Worm (Caenorhabditis elegans) whole organism, young adult: ENCODE measurements around the gene vps-52.

ENCODE experiments used
- B0336.3 ChIP-seq: fragments of 200-800 bp; sonication (Bioruptor generic); IDR thresholded peaks from 2 replicates; pipeline ENCODE4 v1.3.6; 2022; ENCODE audit warnings: missing genetic modification characterization, missing compliant biosample characterization
- F10E7.11 ChIP-seq: sonication (generic microtip); optimal IDR thresholded peaks from 2 replicates; lab custom pipeline; 2017; ENCODE audit warnings: mild to moderate bottlenecking, missing genetic modification characterization, moderate library complexity, missing compliant biosample characterization
- F23B12.7 ChIP-seq: sonication (generic microtip); optimal IDR thresholded peaks from 2 replicates; lab custom pipeline; 2017; ENCODE audit warnings: missing genetic modification characterization, mild to moderate bottlenecking, missing compliant biosample characterization, antibody characterized with exemption, moderate library complexity; ENCODE audit not compliant: insufficient read depth
- F33H1.4 ChIP-seq: fragments of 200-800 bp; sonication (Bioruptor generic); IDR thresholded peaks from 2 replicates; pipeline ENCODE4 v1.3.6; 2022; ENCODE audit warnings: missing genetic modification reagents, missing genetic modification characterization, missing compliant biosample characterization
- Y53F4B.3 ChIP-seq: fragments of 200-800 bp; sonication (Bioruptor generic); IDR thresholded peaks from 2 replicates; pipeline ENCODE4 v1.3.6; 2022; ENCODE audit warnings: missing genetic modification reagents, missing genetic modification characterization, missing compliant biosample characterization
- Y53G8AR.9 ChIP-seq: fragments of 200-800 bp; sonication (Bioruptor generic); conservative IDR thresholded peaks from 2 replicates; pipeline ENCODE4 v1.3.6; 2022; ENCODE audit warnings: missing genetic modification reagents, missing genetic modification characterization, missing compliant biosample characterization
- Y95B8A.8 ChIP-seq: fragments of 200-800 bp; sonication (Bioruptor generic); IDR thresholded peaks from 2 replicates; pipeline ENCODE4 v1.3.6; 2022; ENCODE audit warnings: missing genetic modification reagents, missing genetic modification characterization, missing compliant biosample characterization
- ZK185.1 ChIP-seq: sonication (generic microtip); optimal IDR thresholded peaks from 2 replicates; lab custom pipeline; 2016; ENCODE audit warnings: mild to moderate bottlenecking, missing genetic modification characterization, missing compliant biosample characterization; ENCODE audit not compliant: poor library complexity, severe bottlenecking
- akir-1 ChIP-seq: fragments of 200-800 bp; sonication (Bioruptor generic); optimal IDR thresholded peaks from 2 replicates; lab custom pipeline; 2018; ENCODE audit warnings: mild to moderate bottlenecking, missing genetic modification characterization, moderate library complexity, missing compliant biosample characterization
- attf-6 ChIP-seq: fragments of 200-800 bp; sonication (Bioruptor generic); IDR thresholded peaks from 2 replicates; pipeline ENCODE4 v1.3.6; 2022; ENCODE audit warnings: missing genetic modification reagents, missing genetic modification characterization, missing compliant biosample characterization
- cebp-1 ChIP-seq, 2 experiments: fragments of 200-800 bp in 1 of 2; sonication (Bioruptor generic) in 1 of 2; sonication (generic microtip) in 1 of 2; IDR thresholded peaks in 1 of 2; optimal IDR thresholded peaks in 1 of 2; 2 replicates each; pipeline versions ENCODE4 v1.3.6 to Lab custom; 2017 to 2022; ENCODE audit warnings: missing compliant biosample characterization in 2 of 2, missing genetic modification characterization in 2 of 2, mild to moderate bottlenecking in 1 of 2, missing genetic modification reagents in 1 of 2, moderate library complexity in 1 of 2
- cebp-2 ChIP-seq: fragments of 200-800 bp; sonication (Bioruptor generic); IDR thresholded peaks from 2 replicates; pipeline ENCODE4 v1.3.6; 2022; ENCODE audit warnings: missing genetic modification characterization, missing compliant biosample characterization
- ceh-100 ChIP-seq: fragments of 200-800 bp; sonication (Bioruptor generic); IDR thresholded peaks from 2 replicates; pipeline ENCODE4 v1.3.6; 2022; ENCODE audit warnings: missing genetic modification reagents, missing genetic modification characterization, missing compliant biosample characterization
- ceh-58 ChIP-seq: fragments of 200-800 bp; sonication (Bioruptor generic); IDR thresholded peaks from 2 replicates; pipeline ENCODE4 v1.3.6; 2022; ENCODE audit warnings: missing genetic modification characterization, missing compliant biosample characterization
- ceh-79 ChIP-seq: sonication (generic microtip); optimal IDR thresholded peaks from 2 replicates; lab custom pipeline; 2017; ENCODE audit warnings: mild to moderate bottlenecking, missing genetic modification characterization, missing compliant biosample characterization
- ceh-91 ChIP-seq: fragments of 200-800 bp; sonication (Bioruptor generic); IDR thresholded peaks from 2 replicates; pipeline ENCODE4 v1.3.6; 2022; ENCODE audit warnings: missing genetic modification reagents, missing genetic modification characterization, missing compliant biosample characterization
- chd-7 ChIP-seq: sonication (generic microtip); optimal IDR thresholded peaks from 2 replicates; lab custom pipeline; 2016; ENCODE audit warnings: mild to moderate bottlenecking, missing genetic modification characterization, moderate library complexity, missing compliant biosample characterization
- die-1 ChIP-seq: sonication (generic microtip); optimal IDR thresholded peaks from 2 replicates; lab custom pipeline; 2016; ENCODE audit warnings: missing genotype, mild to moderate bottlenecking, missing genetic modification characterization, missing compliant biosample characterization
- dpff-1 ChIP-seq: sonication (generic microtip); optimal IDR thresholded peaks from 2 replicates; lab custom pipeline; 2017; ENCODE audit warnings: mild to moderate bottlenecking, missing genetic modification characterization, missing compliant biosample characterization
- egl-18 ChIP-seq: fragments of 200-800 bp; sonication (Bioruptor generic); IDR thresholded peaks from 2 replicates; pipeline ENCODE4 v1.3.6; 2022; ENCODE audit warnings: missing genetic modification reagents, missing genetic modification characterization, missing compliant biosample characterization
- egrh-3 ChIP-seq: fragments of 200-800 bp; sonication (Bioruptor generic); IDR thresholded peaks from 2 replicates; pipeline ENCODE4 v1.3.6; 2022; ENCODE audit warnings: missing genetic modification reagents, missing genetic modification characterization, missing compliant biosample characterization
- gei-17 ChIP-seq: fragments of 200-800 bp; sonication (Bioruptor generic); optimal IDR thresholded peaks from 2 replicates; lab custom pipeline; 2018; ENCODE audit warnings: mild to moderate bottlenecking, missing genetic modification characterization, missing compliant biosample characterization
- hrde-1 ChIP-seq: sonication (generic microtip); optimal IDR thresholded peaks from 2 replicates; lab custom pipeline; 2016; ENCODE audit warnings: missing genetic modification characterization, mild to moderate bottlenecking, missing compliant biosample characterization, moderate library complexity, missing genotype, missing genetic modification reagents, borderline replicate concordance
- let-526 ChIP-seq: fragments of 200-800 bp; sonication (Bioruptor generic); IDR thresholded peaks from 2 replicates; pipeline ENCODE4 v1.3.6; 2022; ENCODE audit warnings: missing genetic modification reagents, missing genetic modification characterization, missing compliant biosample characterization
- lin-54 ChIP-seq: fragments of 200-800 bp; sonication (Bioruptor generic); optimal IDR thresholded peaks from 2 replicates; lab custom pipeline; 2018; ENCODE audit warnings: mild to moderate bottlenecking, missing genetic modification characterization, missing compliant biosample characterization
- lir-1 ChIP-seq: fragments of 200-800 bp; sonication (Bioruptor generic); conservative IDR thresholded peaks from 2 replicates; pipeline ENCODE4 v1.3.6; 2022; ENCODE audit warnings: missing genetic modification reagents, missing genetic modification characterization, missing compliant biosample characterization
- lsy-27 ChIP-seq: sonication (generic microtip); optimal IDR thresholded peaks from 2 replicates; lab custom pipeline; 2017; ENCODE audit warnings: missing genetic modification characterization, mild to moderate bottlenecking, missing compliant biosample characterization, antibody characterized with exemption, missing genotype, borderline replicate concordance; ENCODE audit not compliant: insufficient read depth
- madf-3 ChIP-seq: fragments of 200-800 bp; sonication (Bioruptor generic); IDR thresholded peaks from 2 replicates; pipeline ENCODE4 v1.3.6; 2022; ENCODE audit warnings: missing genetic modification reagents, missing genetic modification characterization, missing compliant biosample characterization
- mcd-1 ChIP-seq: fragments of 200-800 bp; sonication (Bioruptor generic); IDR thresholded peaks from 2 replicates; pipeline ENCODE4 v1.3.6; 2022; ENCODE audit warnings: missing genetic modification reagents, missing genetic modification characterization, missing compliant biosample characterization
- mes-4 ChIP-seq: sonication (generic microtip); optimal IDR thresholded peaks from 2 replicates; lab custom pipeline; 2016; ENCODE audit warnings: missing genotype, missing genetic modification characterization, missing compliant biosample characterization
- nhr-179 ChIP-seq: sonication (generic microtip); optimal IDR thresholded peaks from 2 replicates; lab custom pipeline; 2016; ENCODE audit warnings: mild to moderate bottlenecking, missing genetic modification characterization, missing compliant biosample characterization
- nhr-90 ChIP-seq: sonication (generic microtip); optimal IDR thresholded peaks from 2 replicates; lab custom pipeline; 2016; ENCODE audit warnings: missing genotype, mild to moderate bottlenecking, missing genetic modification characterization, missing compliant biosample characterization
- rcor-1 ChIP-seq: fragments of 200-800 bp; sonication (Bioruptor generic); IDR thresholded peaks from 2 replicates; pipeline ENCODE4 v1.3.6; 2022; ENCODE audit warnings: missing genetic modification reagents, missing genetic modification characterization, missing compliant biosample characterization
- repo-1 ChIP-seq: sonication (generic microtip); optimal IDR thresholded peaks from 2 replicates; lab custom pipeline; 2017; ENCODE audit warnings: mild to moderate bottlenecking, missing genetic modification characterization, missing compliant biosample characterization
- rpc-1 ChIP-seq, 2 experiments: fragments of 150-350 bp in 1 of 2; sonication (generic microtip) in 1 of 2; optimal IDR thresholded peaks; 2 replicates each; lab custom pipeline; 2014 to 2018; ENCODE audit warnings: missing biosample characterization in 1 of 2, missing genetic modification characterization in 1 of 2, missing genetic modification reagents in 1 of 2, missing genotype in 1 of 2
- sea-2 ChIP-seq: fragments of 200-800 bp; sonication (Bioruptor generic); IDR thresholded peaks from 2 replicates; pipeline ENCODE4 v1.3.6; 2022; ENCODE audit warnings: missing genetic modification characterization, missing compliant biosample characterization
- snpc-3.4 ChIP-seq: sonication (generic microtip); optimal IDR thresholded peaks from 2 replicates; lab custom pipeline; 2017; ENCODE audit warnings: missing genetic modification characterization, mild to moderate bottlenecking, missing compliant biosample characterization, antibody characterized with exemption, moderate library complexity, missing genotype, missing genetic modification reagents
- somi-1 ChIP-seq: fragments of 200-800 bp; sonication (Bioruptor generic); optimal IDR thresholded peaks from 2 replicates; lab custom pipeline; 2018; ENCODE audit warnings: mild to moderate bottlenecking, missing genetic modification characterization, missing compliant biosample characterization
- tbx-9 ChIP-seq: sonication (generic microtip); optimal IDR thresholded peaks from 2 replicates; lab custom pipeline; 2016; ENCODE audit warnings: borderline replicate concordance, missing genetic modification characterization, inconsistent platforms, missing compliant biosample characterization
- unc-130 ChIP-seq: sonication (generic microtip); optimal IDR thresholded peaks from 2 replicates; lab custom pipeline; 2016; ENCODE audit warnings: missing genetic modification reagents, missing genetic modification characterization, missing compliant biosample characterization
- zfh-2 ChIP-seq: fragments of 200-800 bp; sonication (Bioruptor generic); conservative IDR thresholded peaks from 2 replicates; pipeline ENCODE4 v1.3.6; 2022; ENCODE audit warnings: missing genetic modification reagents, missing genetic modification characterization, missing compliant biosample characterization
- ztf-22 ChIP-seq: fragments of 200-800 bp; sonication (Bioruptor generic); optimal IDR thresholded peaks from 2 replicates; lab custom pipeline; 2018; ENCODE audit warnings: mild to moderate bottlenecking, missing genetic modification characterization, moderate library complexity, missing compliant biosample characterization

Gene vps-52

ce11 chrX:7540033-7540432 lies 25.1 kb upstream of the vps-52 start, which contains the start of gene glb-16:
TSS of gene glb-16 (minus strand) at chrX:7540133.
- TF ChIP-seq sea-2 (GFP tag; lab: Robert Waterston, UW) (no peak), die-1 (tag; lab: Kevin White, UChicago) (no peak), F10E7.11 (tag; lab: Kevin White, UChicago) (no peak), nhr-90 (tag; lab: Kevin White, UChicago) (no peak), cebp-2 (GFP tag; lab: Robert Waterston, UW) (no peak), Y95B8A.8 (no peak), mes-4 (tag; lab: Kevin White, UChicago) (no peak), ceh-58 (GFP tag; lab: Robert Waterston, UW) (no peak), F23B12.7 (no peak), rcor-1 (no peak), ztf-22 (GFP tag; lab: Kevin White, UChicago) (no peak), Y53F4B.3 (GFP tag; lab: Robert Waterston, UW) (no peak), egl-18 (no peak), B0336.3 (GFP tag; lab: Robert Waterston, UW) (no peak), somi-1 (GFP tag; lab: Kevin White, UChicago) (no peak)

ce11 chrX:7541078-7541477 lies 24.0 kb upstream of the vps-52 start:
- TF ChIP-seq cebp-1 (GFP tag; IDR thresholded peaks at IDR 0.05; lab: Robert Waterston, UW), result no peak
- no peak for TF ChIP-seq cebp-1 (tag; optimal IDR thresholded peaks at IDR 0.05; lab: Kevin White, UChicago)
- no peak for TF ChIP-seq ceh-79 (tag; lab: Kevin White, UChicago)
- TF ChIP-seq mcd-1, result no peak
- TF ChIP-seq gei-17 (GFP tag; lab: Kevin White, UChicago), result no peak
- no peak for TF ChIP-seq let-526
- TF ChIP-seq unc-130 (GFP tag; lab: Kevin White, UChicago), result no peak
- TF ChIP-seq F23B12.7, result no peak
- TF ChIP-seq nhr-179 (tag; lab: Kevin White, UChicago), result no peak
- no peak for TF ChIP-seq hrde-1 (tag; lab: Kevin White, UChicago)
- no peak for TF ChIP-seq tbx-9
- no peak for TF ChIP-seq ceh-100 (GFP tag; lab: Robert Waterston, UW)
- TF ChIP-seq lir-1 (GFP tag; lab: Robert Waterston, UW), result no peak
- no peak for TF ChIP-seq madf-3 (GFP tag; lab: Robert Waterston, UW)
- no peak for TF ChIP-seq F33H1.4

- TF ChIP-seq Y95B8A.8 (no peak), akir-1 (no peak), snpc-3.4 (tag; lab: Kevin White, UChicago) (no peak), lsy-27 (no peak), ztf-22 (GFP tag; lab: Kevin White, UChicago) (no peak), cebp-1 (GFP tag; IDR thresholded peaks at IDR 0.05; lab: Robert Waterston, UW) (no peak), cebp-1 (tag; optimal IDR thresholded peaks at IDR 0.05; lab: Kevin White, UChicago) (no peak), Y53G8AR.9 (GFP tag; lab: Robert Waterston, UW) (no peak)
Observed at ce11 chrX:7546509-7546908, 18.6 kb upstream of the vps-52 start, which contains the start of gene col-174. TSS of gene col-174 (plus strand) at chrX:7546809.

- TF ChIP-seq egrh-3 (GFP tag; lab: Robert Waterston, UW), result peak; percentile 60; the same call in 1 of the 2 replicates
- TF ChIP-seq Y53G8AR.9 (GFP tag; lab: Robert Waterston, UW), result 0 out of 2 replicates have a peak, but pooled peaks have one; percentile 46
- TF ChIP-seq lin-54 (GFP tag; lab: Kevin White, UChicago), result no peak
- no peak for TF ChIP-seq attf-6 (GFP tag; lab: Robert Waterston, UW)
- peak; percentile 82 for TF ChIP-seq zfh-2
- no peak for TF ChIP-seq ceh-91 (GFP tag; lab: Robert Waterston, UW)
- TF ChIP-seq egl-18, result no peak
- TF ChIP-seq mcd-1, result no peak
- no peak for TF ChIP-seq Y53F4B.3 (GFP tag; lab: Robert Waterston, UW)
- TF ChIP-seq snpc-3.4 (tag; lab: Kevin White, UChicago), result no peak
- no peak for TF ChIP-seq lir-1 (GFP tag; lab: Robert Waterston, UW)
- no peak for TF ChIP-seq rpc-1 (optimal IDR thresholded peaks at IDR 0.05; lab: Kevin White, UChicago)
- TF ChIP-seq rpc-1 (tag; optimal IDR thresholded peaks at IDR 0.05; lab: Kevin White, UChicago), result no peak
- no peak for TF ChIP-seq ceh-79 (tag; lab: Kevin White, UChicago)
- TF ChIP-seq dpff-1 (tag; lab: Kevin White, UChicago), result no peak
- no peak for TF ChIP-seq chd-7 (tag; lab: Kevin White, UChicago)
- no peak for TF ChIP-seq unc-130 (GFP tag; lab: Kevin White, UChicago)
- TF ChIP-seq ZK185.1 (tag; lab: Kevin White, UChicago), result no peak
- TF ChIP-seq repo-1 (tag; lab: Kevin White, UChicago), result no peak
Observed at ce11 chrX:7547696-7548095, 17.4 kb upstream of the vps-52 start.
